Worm (Caenorhabditis elegans): ENCODE measurements around the gene F16G10.9.

DNA sequence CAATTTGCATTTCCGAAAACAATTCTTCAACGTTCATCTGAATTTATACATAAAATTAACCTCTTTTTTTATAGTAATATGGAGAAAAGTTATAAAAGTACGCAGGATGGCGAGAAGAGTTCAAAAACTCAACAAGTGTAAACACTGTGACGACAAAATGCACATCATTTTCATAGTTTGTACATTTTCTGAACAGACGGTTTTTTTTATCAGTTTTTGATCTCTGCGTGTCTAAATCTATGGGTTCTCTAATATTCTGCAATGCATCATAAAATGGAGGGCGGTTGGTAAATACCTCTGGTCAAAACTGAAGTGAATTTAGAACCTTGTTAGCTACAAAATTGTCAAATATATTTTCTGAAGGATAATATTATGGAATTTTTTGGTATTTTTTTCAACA lies 30.0 kb upstream of the F16G10.9 start, which contains the start of gene fbxa-4:
- TF ChIP-seq nhr-76 (tag; optimal IDR thresholded peaks at IDR 0.05): no peak
- no peak for TF ChIP-seq flh-1 (GFP tag; optimal IDR thresholded peaks at IDR 0.05)
- no peak for TF ChIP-seq mab-5 (tag; optimal IDR thresholded peaks at IDR 0.05)
- no peak for TF ChIP-seq ces-1 (GFP tag; optimal IDR thresholded peaks at IDR 0.05)
- no peak for TF ChIP-seq nhr-237 (tag; optimal IDR thresholded peaks at IDR 0.05)
- no peak for TF ChIP-seq nhr-28 (tag; optimal IDR thresholded peaks at IDR 0.05)
- no peak for TF ChIP-seq mls-2 (tag; optimal IDR thresholded peaks at IDR 0.05)
- TF ChIP-seq lin-32 (GFP tag; optimal IDR thresholded peaks at IDR 0.05): no peak
- TF ChIP-seq unc-62 (GFP tag; optimal IDR thresholded peaks at IDR 0.05): no peak
- no peak for TF ChIP-seq pha-4 (tag; optimal IDR thresholded peaks at IDR 0.05)
